Fruit fly (Drosophila melanogaster): Measurements from ENCODE around the gene mei-9.
A peak's percentile ranks its signal among the peaks of the same experiment; 100 is the strongest.

mei-9 gene

dm6 chrX:4322234-4323210 lies 3.9 kb upstream of the mei-9 start, which contains the start of gene norpA (continued):
- TF ChIP-seq CG6683 (GFP tag; optimal IDR thresholded peaks at IDR 0.05): no peak
- peak; percentile 22; the same call in 1 of the 2 replicates for TF ChIP-seq Adf1 (GFP tag; IDR thresholded peaks at IDR 0.05)
- no peak for TF ChIP-seq CG8281 (tag; optimal IDR thresholded peaks at IDR 0.05)
- peak; percentile 65 for TF ChIP-seq CTCF (GFP tag; optimal IDR thresholded peaks at IDR 0.05)
- TF ChIP-seq CG3995 (GFP tag; optimal IDR thresholded peaks at IDR 0.05): peak; percentile 12
- peak; percentile 40 for TF ChIP-seq nau (GFP tag; optimal IDR thresholded peaks at IDR 0.05)
- TF ChIP-seq bbx (GFP tag; IDR thresholded peaks at IDR 0.05; ENCODE audit: partially characterized antibody): peak; percentile 98
- TF ChIP-seq yki (optimal IDR thresholded peaks at IDR 0.05): no peak
- 0 out of 2 replicates have a peak, but pooled peaks have one; percentile 31 for TF ChIP-seq HLH3B (GFP tag; IDR thresholded peaks at IDR 0.05)
- no peak for TF ChIP-seq dimm (GFP tag; IDR thresholded peaks at IDR 0.05)
- peak; percentile 90 for TF ChIP-seq Dref (GFP tag; IDR thresholded peaks at IDR 0.05)
- TF ChIP-seq Dbx (GFP tag; IDR thresholded peaks at IDR 0.05): peak; percentile 64; the same call in 2 of the 3 replicates
- TF ChIP-seq Mad (GFP tag; optimal IDR thresholded peaks at IDR 0.05): peak; percentile 16
- TF ChIP-seq inv (GFP tag; IDR thresholded peaks at IDR 0.05; ENCODE audit: partially characterized antibody): peak; percentile 91
- peak; percentile 53 for TF ChIP-seq row (GFP tag; IDR thresholded peaks at IDR 0.05)
- no peak for TF ChIP-seq pros (GFP tag; optimal IDR thresholded peaks at IDR 0.05)
- peak; percentile 1 for TF ChIP-seq CG11723 (GFP tag; optimal IDR thresholded peaks at IDR 0.05)
- TF ChIP-seq CG2678 (tag; optimal IDR thresholded peaks at IDR 0.05): peak; percentile 59
- TF ChIP-seq CG1603 (tag; optimal IDR thresholded peaks at IDR 0.05): peak; percentile 46
- TF ChIP-seq sens (GFP tag): peak; percentile 91
- no peak for TF ChIP-seq tll (GFP tag; optimal IDR thresholded peaks at IDR 0.05)
- TF ChIP-seq Bgb (GFP tag; IDR thresholded peaks at IDR 0.05; ENCODE audit: partially characterized antibody): peak; percentile 98
- TF ChIP-seq Blimp-1 (GFP tag; optimal IDR thresholded peaks at IDR 0.05): peak; percentile 39
- TF ChIP-seq en (GFP tag; optimal IDR thresholded peaks at IDR 0.05): peak; percentile 35
- TF ChIP-seq CG17359 (tag; optimal IDR thresholded peaks at IDR 0.05): peak; percentile 19
- TF ChIP-seq dm (GFP tag; optimal IDR thresholded peaks at IDR 0.05): peak; percentile 64
- no peak for TF ChIP-seq CG9876 (GFP tag; optimal IDR thresholded peaks at IDR 0.05)

dm6 chrX:4322131-4322233 lies 3.4 kb upstream of the mei-9 start, which contains the start of gene mRpL33:
Gene mRpL33, minus strand, starts transcription at chrX:4322231.
- peak in 1 of 2 experiments; percentile 45 for TF ChIP-seq Pdp1 (GFP tag; optimal IDR thresholded peaks at IDR 0.05)
- no peak for TF ChIP-seq CG34224 (GFP tag; IDR thresholded peaks at IDR 0.05; ENCODE audit: partially characterized antibody)
- TF ChIP-seq nmo (GFP tag; optimal IDR thresholded peaks at IDR 0.05): no peak
- TF ChIP-seq gcm (GFP tag; optimal IDR thresholded peaks at IDR 0.05): no peak
- peak; percentile 25; the same call in 1 of the 2 replicates for TF ChIP-seq MBD-R2 (GFP tag; IDR thresholded peaks at IDR 0.05)

- TF ChIP-seq cwo (GFP tag; optimal IDR thresholded peaks at IDR 0.05): peak; percentile 47
- TF ChIP-seq knrl (GFP tag; IDR thresholded peaks at IDR 0.05; ENCODE audit: partially characterized antibody): peak; percentile 19; the same call in 1 of the 3 replicates
- 0 out of 3 replicates have a peak, but pooled peaks have one; percentile 21 for TF ChIP-seq CG34224 (GFP tag; IDR thresholded peaks at IDR 0.05; ENCODE audit: partially characterized antibody)
- TF ChIP-seq CG9932 (GFP tag; IDR thresholded peaks at IDR 0.05): peak; percentile 41; the same call in 1 of the 2 replicates
- TF ChIP-seq bbx (GFP tag; IDR thresholded peaks at IDR 0.05; ENCODE audit: partially characterized antibody): peak; percentile 63
- TF ChIP-seq crp (GFP tag; optimal IDR thresholded peaks at IDR 0.05): peak in 1 of 2 experiments; percentile 0
- TF ChIP-seq Dll (GFP tag; IDR thresholded peaks at IDR 0.05; ENCODE audit: partially characterized antibody): 0 out of 4 replicates have a peak, but pooled peaks have one; percentile 34
- peak; percentile 22 for TF ChIP-seq dm (GFP tag; optimal IDR thresholded peaks at IDR 0.05)
- TF ChIP-seq HLH4C (GFP tag; IDR thresholded peaks at IDR 0.05; ENCODE audit: partially characterized antibody): 0 out of 3 replicates have a peak, but pooled peaks have one; percentile 19
- TF ChIP-seq Dref (GFP tag; IDR thresholded peaks at IDR 0.05): peak; percentile 73
- TF ChIP-seq CG32532 (GFP tag; IDR thresholded peaks at IDR 0.05): peak; percentile 25; the same call in 1 of the 2 replicates
- peak; percentile 50 for TF ChIP-seq E2f2 (GFP tag; IDR thresholded peaks at IDR 0.05)
- peak; percentile 87 for TF ChIP-seq CG6689 (GFP tag; IDR thresholded peaks at IDR 0.05)
- peak; percentile 57; the same call in 1 of the 2 replicates for TF ChIP-seq CG13287 (GFP tag; IDR thresholded peaks at IDR 0.05; ENCODE audit: partially characterized antibody)
- peak; percentile 69 for TF ChIP-seq row (GFP tag; IDR thresholded peaks at IDR 0.05)
- peak; percentile 15; the same call in 1 of the 4 replicates for TF ChIP-seq Gug (GFP tag; IDR thresholded peaks at IDR 0.05)
- TF ChIP-seq Sry-δ (GFP tag; optimal IDR thresholded peaks at IDR 0.05): peak; percentile 1
- TF ChIP-seq vvl (GFP tag; IDR thresholded peaks at IDR 0.05): peak; percentile 20; the same call in 1 of the 2 replicates
- TF ChIP-seq MBD-R2 (GFP tag; IDR thresholded peaks at IDR 0.05): peak; percentile 51
Measured at dm6 chrX:4319240-4319639, 639 bp upstream of the mei-9 start, which contains the start of gene NO66. Gene NO66, plus strand, starts transcription at chrX:4319438.
